Fruit fly (Drosophila melanogaster): ENCODE measurements around the gene CG10237.

CG10237 gene

dm6 chr2L:19457890-19458580, 15.5 kb upstream of the CG10237 start (continued):
- 0 out of 3 replicates have a peak, but pooled peaks have one; percentile 23 for TF ChIP-seq zfh1 (GFP tag; IDR thresholded peaks at IDR 0.05)
- TF ChIP-seq ash1 (GFP tag; optimal IDR thresholded peaks at IDR 0.05): no peak
- no peak for TF ChIP-seq Eip74EF (GFP tag; optimal IDR thresholded peaks at IDR 0.05)
- TF ChIP-seq CG8290 (GFP tag; optimal IDR thresholded peaks at IDR 0.05): peak; percentile 9
- no peak for TF ChIP-seq CG8290 (tag; optimal IDR thresholded peaks at IDR 0.05)
- TF ChIP-seq D19B (GFP tag; optimal IDR thresholded peaks at IDR 0.05): peak; percentile 58
- TF ChIP-seq Meics (GFP tag; optimal IDR thresholded peaks at IDR 0.05): no peak
- TF ChIP-seq stwl (tag; optimal IDR thresholded peaks at IDR 0.05): peak; percentile 90
- no peak for TF ChIP-seq grau (tag; optimal IDR thresholded peaks at IDR 0.05)
- 0 out of 2 replicates have a peak, but pooled peaks have one; percentile 32 for TF ChIP-seq CG10321 (GFP tag; IDR thresholded peaks at IDR 0.05)
- no peak for TF ChIP-seq CG15011 (GFP tag; optimal IDR thresholded peaks at IDR 0.05)
- peak; percentile 11 for TF ChIP-seq HLHmδ (GFP tag; optimal IDR thresholded peaks at IDR 0.05)
- no peak for TF ChIP-seq Lim3 (GFP tag; IDR thresholded peaks at IDR 0.05)
- no peak for TF ChIP-seq sr (GFP tag; IDR thresholded peaks at IDR 0.05)
- no peak for TF ChIP-seq Sry-δ (GFP tag; optimal IDR thresholded peaks at IDR 0.05)
- no peak for TF ChIP-seq CG10543 (GFP tag; optimal IDR thresholded peaks at IDR 0.05)
- TF ChIP-seq Ets97D (GFP tag; optimal IDR thresholded peaks at IDR 0.05): peak; percentile 66

dm6 chr2L:19455723-19456122, 13.2 kb upstream of the CG10237 start:
- TF ChIP-seq CG10267 (tag; optimal IDR thresholded peaks at IDR 0.05): no peak
- TF ChIP-seq Sox102F (GFP tag; optimal IDR thresholded peaks at IDR 0.05): no peak
- no peak for TF ChIP-seq CG34376 (GFP tag; optimal IDR thresholded peaks at IDR 0.05)
- TF ChIP-seq zfh2 (GFP tag; optimal IDR thresholded peaks at IDR 0.05): no peak
- no peak for TF ChIP-seq grn (GFP tag; optimal IDR thresholded peaks at IDR 0.05)
- no peak for TF ChIP-seq CHES-1-like (GFP tag; optimal IDR thresholded peaks at IDR 0.05)
- TF ChIP-seq Pdp1 (GFP tag; optimal IDR thresholded peaks at IDR 0.05): peak in 1 of 2 experiments; percentile 6

dm6 chr2L:19455209-19455608, 12.7 kb upstream of the CG10237 start:
- TF ChIP-seq Myb (GFP tag; optimal IDR thresholded peaks at IDR 0.05): no peak
- no peak for TF ChIP-seq CG4854 (GFP tag; optimal IDR thresholded peaks at IDR 0.05)
- peak in 1 of 2 experiments; percentile 69 for TF ChIP-seq Hr78 (GFP tag; optimal IDR thresholded peaks at IDR 0.05)
- no peak for TF ChIP-seq h (optimal IDR thresholded peaks at IDR 0.05)
- TF ChIP-seq nerfin-2 (GFP tag; IDR thresholded peaks at IDR 0.05; ENCODE audit: partially characterized antibody): 0 out of 2 replicates have a peak, but pooled peaks have one; percentile 23
- no peak for TF ChIP-seq eyg (GFP tag; optimal IDR thresholded peaks at IDR 0.05)
- TF ChIP-seq Elba2 (GFP tag; optimal IDR thresholded peaks at IDR 0.05): no peak
- TF ChIP-seq Med (GFP tag): peak; percentile 1
- TF ChIP-seq sug (tag; optimal IDR thresholded peaks at IDR 0.05): peak; percentile 6
- no peak for TF ChIP-seq NFAT (GFP tag; IDR thresholded peaks at IDR 0.05)
- no peak for TF ChIP-seq Dip2 (GFP tag; IDR thresholded peaks at IDR 0.05)

dm6 chr2L:19454070-19454751, 11.7 kb upstream of the CG10237 start, which contains the start of gene CG10026:
CG10026 (plus strand) TSS chr2L:19454256.
- TF ChIP-seq sens (GFP tag) (peak; percentile 23), D19A (tag; optimal IDR thresholded peaks at IDR 0.05) (peak; percentile 89), chinmo (GFP tag; IDR thresholded peaks at IDR 0.05; ENCODE audit: partially characterized antibody) (0 out of 4 replicates have a peak, but pooled peaks have one; percentile 45), nom (GFP tag; optimal IDR thresholded peaks at IDR 0.05) (peak; percentile 15), gcm2 (GFP tag; optimal IDR thresholded peaks at IDR 0.05) (no peak)
